Fruit fly (Drosophila melanogaster) whole organism, embryonic: ENCODE results near the gene CHKov1.
A peak's percentile ranks its signal among the peaks of the same experiment; 100 is the strongest.

Source experiments
- Atf3 ChIP-seq: fragments of 200-800 bp; sonication (Bioruptor generic); optimal IDR thresholded peaks from 3 replicates; lab custom pipeline; 2016; ENCODE audit warnings: missing biosample characterization, missing genetic modification characterization
- CG10147 ChIP-seq: fragments of 200-800 bp; sonication (Bioruptor generic); optimal IDR thresholded peaks from 2 replicates; lab custom pipeline; 2019; ENCODE audit warnings: missing biosample characterization, mild to moderate bottlenecking, missing genetic modification characterization, moderate library complexity
- CG10543 ChIP-seq: fragments of 200-800 bp; sonication (Bioruptor generic); optimal IDR thresholded peaks from 3 replicates; lab custom pipeline; 2017; ENCODE audit warnings: missing biosample characterization, mild to moderate bottlenecking, missing genetic modification characterization, moderate library complexity
- CG10654 ChIP-seq: fragments of 200-800 bp; sonication (Bioruptor generic); optimal IDR thresholded peaks from 2 replicates; lab custom pipeline; 2016; ENCODE audit warnings: missing biosample characterization, missing genetic modification characterization
- CG11456 ChIP-seq: fragments of 200-800 bp; sonication (Bioruptor generic); IDR thresholded peaks from 3 replicates; pipeline ENCODE4 v1.3.6; 2022; ENCODE audit warnings: missing biosample characterization, missing genetic modification characterization
- CG11504 ChIP-seq: fragments of 200-800 bp; sonication (Bioruptor generic); optimal IDR thresholded peaks from 3 replicates; lab custom pipeline; 2019; ENCODE audit warnings: missing biosample characterization, mild to moderate bottlenecking, missing genetic modification characterization, moderate library complexity
- CG1233 ChIP-seq: fragments of 200-800 bp; sonication (Bioruptor generic); optimal IDR thresholded peaks from 4 replicates; lab custom pipeline; 2018; ENCODE audit warnings: missing biosample characterization, mild to moderate bottlenecking, missing genetic modification characterization
- CG12769 ChIP-seq: fragments of 200-800 bp; sonication (Bioruptor generic); optimal IDR thresholded peaks from 2 replicates; lab custom pipeline; 2019; ENCODE audit warnings: missing biosample characterization, mild to moderate bottlenecking, missing genetic modification characterization, moderate library complexity
- CG13296 ChIP-seq: fragments of 200-800 bp; sonication (Bioruptor generic); optimal IDR thresholded peaks from 3 replicates; lab custom pipeline; 2018; ENCODE audit warnings: missing biosample characterization, mild to moderate bottlenecking, missing genetic modification characterization
- CG14667 ChIP-seq: fragments of 200-800 bp; sonication (Bioruptor generic); IDR thresholded peaks from 2 replicates; pipeline ENCODE4 v1.3.6; 2022; ENCODE audit warnings: missing biosample characterization, missing genetic modification characterization
- CG1529 ChIP-seq: fragments of 200-800 bp; sonication (Bioruptor generic); optimal IDR thresholded peaks from 3 replicates; lab custom pipeline; 2018; ENCODE audit warnings: missing biosample characterization, missing genetic modification characterization
- CG17802 ChIP-seq: fragments of 200-800 bp; sonication (Bioruptor generic); optimal IDR thresholded peaks from 2 replicates; lab custom pipeline; 2018; ENCODE audit warnings: missing biosample characterization, mild to moderate bottlenecking, missing genetic modification characterization, moderate library complexity
- CG17829 ChIP-seq: fragments of 200-800 bp; optimal IDR thresholded peaks from 2 replicates; lab custom pipeline; 2019; ENCODE audit warnings: missing biosample characterization, mild to moderate bottlenecking, missing genetic modification characterization, moderate library complexity
- CG18262 ChIP-seq: fragments of 200-800 bp; optimal IDR thresholded peaks from 3 replicates; lab custom pipeline; 2019; ENCODE audit warnings: missing biosample characterization, mild to moderate bottlenecking, missing genetic modification characterization, moderate library complexity
- CG34224 ChIP-seq: fragments of 200-800 bp; sonication (Bioruptor generic); IDR thresholded peaks from 3 replicates; pipeline ENCODE4 v1.3.6; 2022; ENCODE audit warnings: missing biosample characterization, missing genetic modification characterization; ENCODE audit not compliant: partially characterized antibody
- CG4328 ChIP-seq: fragments of 200-800 bp; sonication (Bioruptor generic); optimal IDR thresholded peaks from 3 replicates; lab custom pipeline; 2017; ENCODE audit warnings: missing biosample characterization, missing genetic modification reagents, missing genetic modification characterization
- CG6272 ChIP-seq: fragments of 200-800 bp; sonication (Bioruptor generic); IDR thresholded peaks from 2 replicates; pipeline ENCODE4 v1.3.6; 2022; ENCODE audit warnings: missing biosample characterization, missing genetic modification characterization
- CG8359 ChIP-seq: fragments of 200-800 bp; sonication (Bioruptor generic); optimal IDR thresholded peaks from 2 replicates; lab custom pipeline; 2017; ENCODE audit warnings: missing biosample characterization, mild to moderate bottlenecking, missing genetic modification characterization, borderline replicate concordance
- CG9437 ChIP-seq: fragments of 200-800 bp; sonication (Bioruptor generic); optimal IDR thresholded peaks from 2 replicates; lab custom pipeline; 2018; ENCODE audit warnings: missing biosample characterization, mild to moderate bottlenecking, missing genetic modification characterization
- CG9797 ChIP-seq: fragments of 200-800 bp; sonication (Bioruptor generic); optimal IDR thresholded peaks from 3 replicates; lab custom pipeline; 2018; ENCODE audit warnings: missing biosample characterization, mild to moderate bottlenecking, missing genetic modification characterization
- CG9932 ChIP-seq: fragments of 200-800 bp; sonication (Bioruptor generic); IDR thresholded peaks from 2 replicates; pipeline ENCODE4 v1.3.6; 2022; ENCODE audit warnings: missing biosample characterization, missing genetic modification characterization
- CoRest ChIP-seq: fragments of 200-800 bp; sonication (Bioruptor generic); optimal IDR thresholded peaks from 3 replicates; lab custom pipeline; 2018; ENCODE audit warnings: missing biosample characterization, mild to moderate bottlenecking, missing genetic modification characterization, moderate library complexity
- D19A ChIP-seq: fragments of 200-800 bp; optimal IDR thresholded peaks from 3 replicates; lab custom pipeline; 2019; ENCODE audit warnings: missing biosample characterization, mild to moderate bottlenecking, missing genetic modification characterization, moderate library complexity
- Ets65A ChIP-seq: fragments of 200-800 bp; sonication (Bioruptor generic); peaks from one replicate; lab custom pipeline; 2016; ENCODE audit warnings: missing biosample characterization, missing genetic modification characterization
- Hand ChIP-seq: fragments of 200-800 bp; sonication (Bioruptor generic); optimal IDR thresholded peaks from 2 replicates; lab custom pipeline; 2017; ENCODE audit warnings: mild to moderate bottlenecking, missing biosample characterization, missing genetic modification reagents, missing genetic modification characterization
- HmgZ ChIP-seq: fragments of 200-800 bp; sonication (Bioruptor generic); optimal IDR thresholded peaks from 2 replicates; lab custom pipeline; 2018; ENCODE audit warnings: missing biosample characterization, mild to moderate bottlenecking, missing genetic modification characterization
- MTF-1 ChIP-seq: fragments of 200-800 bp; sonication (Bioruptor generic); optimal IDR thresholded peaks from 2 replicates; lab custom pipeline; 2018; ENCODE audit warnings: missing biosample characterization, mild to moderate bottlenecking, missing genetic modification characterization, borderline replicate concordance
- NC2α ChIP-seq: fragments of 200-800 bp; sonication (Bioruptor generic); optimal IDR thresholded peaks from 2 replicates; lab custom pipeline; 2016; ENCODE audit warnings: missing biosample characterization, missing genetic modification characterization
- Optix ChIP-seq: fragments of 200-800 bp; sonication (Bioruptor generic); IDR thresholded peaks from 3 replicates; pipeline ENCODE4 v1.3.6; 2022; ENCODE audit warnings: missing biosample characterization, missing genetic modification characterization
- Poxn ChIP-seq: fragments of 200-800 bp; sonication (Bioruptor generic); IDR thresholded peaks from 2 replicates; pipeline ENCODE4 v1.3.6; 2022; ENCODE audit warnings: missing biosample characterization, missing genetic modification characterization
- Sox102F ChIP-seq: fragments of 200-800 bp; sonication (Bioruptor generic); optimal IDR thresholded peaks from 2 replicates; lab custom pipeline; 2018; ENCODE audit warnings: missing biosample characterization, mild to moderate bottlenecking, missing genetic modification characterization, moderate library complexity
- TFAM ChIP-seq: fragments of 200-800 bp; sonication (Bioruptor generic); optimal IDR thresholded peaks from 2 replicates; lab custom pipeline; 2017; ENCODE audit warnings: missing biosample characterization, missing genetic modification characterization, inconsistent platforms
- Xbp1 ChIP-seq: fragments of 200-800 bp; sonication (Bioruptor generic); optimal IDR thresholded peaks from 3 replicates; lab custom pipeline; 2016; ENCODE audit warnings: missing biosample characterization, mild to moderate bottlenecking, missing genetic modification characterization
- YL-1 ChIP-seq: fragments of 200-800 bp; sonication (Bioruptor generic); optimal IDR thresholded peaks from 3 replicates; lab custom pipeline; 2017; ENCODE audit warnings: missing biosample characterization, mild to moderate bottlenecking, missing genetic modification characterization
- chn ChIP-seq: fragments of 200-800 bp; sonication (Bioruptor generic); optimal IDR thresholded peaks from 2 replicates; lab custom pipeline; 2016; ENCODE audit warnings: missing biosample characterization, missing genetic modification characterization
- ci ChIP-seq: fragments of 200-800 bp; sonication (Bioruptor generic); IDR thresholded peaks from 3 replicates; pipeline ENCODE4 v1.3.6; 2022; ENCODE audit warnings: missing biosample characterization, missing genetic modification characterization
- da ChIP-seq: fragments of 200-800 bp; sonication (Bioruptor generic); optimal IDR thresholded peaks from 2 replicates; lab custom pipeline; 2016; ENCODE audit warnings: missing biosample characterization, missing genetic modification characterization
- dati ChIP-seq: fragments of 200-800 bp; sonication (Bioruptor generic); IDR thresholded peaks from 2 replicates; pipeline ENCODE4 v1.3.6; 2022; ENCODE audit warnings: missing biosample characterization, missing genetic modification characterization
- fd3F ChIP-seq: fragments of 200-800 bp; sonication (Bioruptor generic); optimal IDR thresholded peaks from 2 replicates; lab custom pipeline; 2018; ENCODE audit warnings: missing biosample characterization, mild to moderate bottlenecking, missing genetic modification characterization, moderate library complexity
- gce ChIP-seq: fragments of 200-800 bp; sonication (Bioruptor generic); IDR thresholded peaks from 3 replicates; pipeline ENCODE4 v1.3.6; 2022; ENCODE audit warnings: missing biosample characterization, missing genetic modification characterization
- gcm ChIP-seq: fragments of 200-800 bp; sonication (Bioruptor generic); optimal IDR thresholded peaks from 2 replicates; lab custom pipeline; 2019; ENCODE audit warnings: missing biosample characterization, mild to moderate bottlenecking, missing genetic modification characterization, moderate library complexity
- hbn ChIP-seq: fragments of 200-800 bp; sonication (Bioruptor generic); IDR thresholded peaks from 2 replicates; pipeline ENCODE4 v1.3.6; 2022; ENCODE audit warnings: missing biosample characterization, missing genetic modification characterization; ENCODE audit not compliant: partially characterized antibody
- klu ChIP-seq: fragments of 200-800 bp; sonication (Bioruptor generic); IDR thresholded peaks from 2 replicates; pipeline ENCODE4 v1.3.6; 2022; ENCODE audit warnings: missing biosample characterization, missing genetic modification characterization
- luna ChIP-seq: fragments of 200-800 bp; sonication (Bioruptor generic); optimal IDR thresholded peaks from 2 replicates; lab custom pipeline; 2016; ENCODE audit warnings: missing biosample characterization, missing genetic modification characterization
- ranshi ChIP-seq: fragments of 200-800 bp; sonication (Bioruptor generic); IDR thresholded peaks from 2 replicates; pipeline ENCODE4 v1.3.6; 2022; ENCODE audit warnings: missing biosample characterization, missing genetic modification characterization
- rib ChIP-seq: fragments of 200-800 bp; sonication (Bioruptor generic); IDR thresholded peaks from 2 replicates; pipeline ENCODE4 v1.3.6; 2022; ENCODE audit warnings: missing biosample characterization, missing genetic modification characterization
- salm ChIP-seq: fragments of 200-800 bp; sonication (Bioruptor generic); optimal IDR thresholded peaks from 2 replicates; lab custom pipeline; 2018; ENCODE audit warnings: missing biosample characterization, mild to moderate bottlenecking, missing genetic modification characterization
- tap ChIP-seq: fragments of 200-800 bp; optimal IDR thresholded peaks from 3 replicates; lab custom pipeline; 2019; ENCODE audit warnings: missing biosample characterization, mild to moderate bottlenecking, missing genetic modification characterization, moderate library complexity
- ttk ChIP-seq: fragments of 200-800 bp; sonication (Bioruptor generic); IDR thresholded peaks from 2 replicates; pipeline ENCODE4 v2.1.2; 2022; ENCODE audit warnings: missing biosample characterization, missing genetic modification characterization
- unpg ChIP-seq: fragments of 200-800 bp; sonication (Bioruptor generic); optimal IDR thresholded peaks from 3 replicates; lab custom pipeline; 2018; ENCODE audit warnings: missing biosample characterization, mild to moderate bottlenecking, missing genetic modification characterization, moderate library complexity
- usp ChIP-seq: fragments of >200 bp; optimal IDR thresholded peaks from 2 replicates; lab custom pipeline; 2017; ENCODE audit warnings: missing biosample characterization, missing genetic modification characterization
- yki ChIP-seq: fragments of >200 bp; optimal IDR thresholded peaks from 3 replicates; lab custom pipeline; 2018

Gene CHKov1

dm6 chr3R:25275276-25275675, 53.8 kb downstream of the CHKov1 start (continued):
- TF ChIP-seq unpg, result peak; percentile 1
- peak; percentile 42 for TF ChIP-seq CG12769 (tag; lab: Kevin White, UChicago)
- TF ChIP-seq YL-1 (GFP tag; lab: Kevin White, UChicago), result no peak
- TF ChIP-seq CG14667 (GFP tag; lab: Robert Waterston, UW), result no peak
- TF ChIP-seq usp (GFP tag; lab: Kevin White, UChicago), result no peak
- peak; percentile 59 for TF ChIP-seq CG10147 (GFP tag; lab: Kevin White, UChicago)
- peak; percentile 81 for TF ChIP-seq CG13296 (GFP tag; lab: Kevin White, UChicago)
- TF ChIP-seq hbn (GFP tag; lab: Robert Waterston, UW), result no peak
- TF ChIP-seq yki, result no peak
- no peak for TF ChIP-seq CG10654 (GFP tag; lab: Kevin White, UChicago)
- no peak for TF ChIP-seq CG1529
- no peak for TF ChIP-seq CG9437 (GFP tag; lab: Kevin White, UChicago)
- TF ChIP-seq Atf3 (GFP tag; lab: Kevin White, UChicago), result no peak
- peak; percentile 52 for TF ChIP-seq Hand
- TF ChIP-seq ranshi (GFP tag; lab: Robert Waterston, UW), result no peak
- no peak for TF ChIP-seq CG6272
- no peak for TF ChIP-seq dati (GFP tag; lab: Robert Waterston, UW)
- no peak for TF ChIP-seq CG11504 (tag; lab: Kevin White, UChicago)
- TF ChIP-seq tap (tag; lab: Kevin White, UChicago), result no peak
- peak; percentile 1 for TF ChIP-seq CG1233 (GFP tag; lab: Kevin White, UChicago)
- no peak for TF ChIP-seq CG4328 (GFP tag; lab: Kevin White, UChicago)
- TF ChIP-seq ttk (GFP tag; lab: Robert Waterston, UW), result no peak
- TF ChIP-seq CG17829 (tag; lab: Kevin White, UChicago), result no peak
- TF ChIP-seq MTF-1 (GFP tag; lab: Kevin White, UChicago), result peak; percentile 6
- TF ChIP-seq Ets65A (GFP tag; lab: Kevin White, UChicago), result peak; percentile 29
- no peak for TF ChIP-seq Poxn (GFP tag; lab: Robert Waterston, UW)
- peak; percentile 50 for TF ChIP-seq fd3F (GFP tag; lab: Kevin White, UChicago)
- TF ChIP-seq CG34224 (GFP tag; lab: Robert Waterston, UW), result no peak
- TF ChIP-seq CG9797 (GFP tag; lab: Kevin White, UChicago), result no peak
- TF ChIP-seq Optix (GFP tag; lab: Robert Waterston, UW), result no peak
- no peak for TF ChIP-seq gce
- TF ChIP-seq da (GFP tag; lab: Kevin White, UChicago), result no peak
- TF ChIP-seq luna (GFP tag; lab: Kevin White, UChicago), result no peak
- peak; percentile 46 for TF ChIP-seq HmgZ (tag; lab: Kevin White, UChicago)
- TF ChIP-seq CG11456 (GFP tag; lab: Robert Waterston, UW), result no peak
- TF ChIP-seq CG10543 (GFP tag; lab: Kevin White, UChicago), result peak; percentile 48
- TF ChIP-seq CG9932, result no peak
- peak; percentile 10 for TF ChIP-seq salm (tag; lab: Kevin White, UChicago)
- TF ChIP-seq Xbp1 (GFP tag; lab: Kevin White, UChicago), result no peak
- no peak for TF ChIP-seq CG17802 (tag; lab: Kevin White, UChicago)
- no peak for TF ChIP-seq rib (GFP tag; lab: Robert Waterston, UW)
- no peak for TF ChIP-seq TFAM (GFP tag; lab: Kevin White, UChicago)
- TF ChIP-seq CoRest (tag; lab: Kevin White, UChicago), result no peak
- TF ChIP-seq ci (GFP tag; lab: Robert Waterston, UW), result no peak
- no peak for TF ChIP-seq gcm (GFP tag; lab: Kevin White, UChicago)
- no peak for TF ChIP-seq CG8359
- no peak for TF ChIP-seq Sox102F (GFP tag; lab: Kevin White, UChicago)
- TF ChIP-seq klu (GFP tag; lab: Robert Waterston, UW), result no peak
- no peak for TF ChIP-seq CG18262 (tag; lab: Kevin White, UChicago)
- no peak for TF ChIP-seq NC2α (GFP tag; lab: Kevin White, UChicago)
- TF ChIP-seq D19A (tag; lab: Kevin White, UChicago), result no peak
- no peak for TF ChIP-seq chn (GFP tag; lab: Kevin White, UChicago)
